Worm (Caenorhabditis elegans) whole organism, L3 larva: Measurements from ENCODE around the gene F29A7.6.

Experiments used
- ZK546.5 ChIP-seq: sonication (generic microtip); optimal IDR thresholded peaks from 2 replicates; lab custom pipeline; 2017; ENCODE audit warnings: missing biosample characterization, missing genetic modification characterization
- egl-27 ChIP-seq: sonication (generic microtip); optimal IDR thresholded peaks from 4 replicates; lab custom pipeline; 2017; ENCODE audit warnings: missing biosample characterization, missing genetic modification reagents, missing genetic modification characterization
- hmg-11 ChIP-seq: sonication (generic microtip); optimal IDR thresholded peaks from 2 replicates; lab custom pipeline; 2016; ENCODE audit warnings: missing genetic modification characterization, missing compliant biosample characterization
- mml-1 ChIP-seq: fragments of 150-350 bp; sonication (generic microtip); optimal IDR thresholded peaks from 3 replicates; lab custom pipeline; 2014; ENCODE audit warnings: missing biosample characterization, missing genetic modification characterization
- pqm-1 ChIP-seq: fragments of 150-350 bp; optimal IDR thresholded peaks from 2 replicates; lab custom pipeline; 2017; ENCODE audit warnings: missing biosample characterization, missing genetic modification characterization, inconsistent platforms
- snpc-4 ChIP-seq: fragments of 150-350 bp; optimal IDR thresholded peaks from 2 replicates; lab custom pipeline; 2014; ENCODE audit warnings: missing biosample characterization, missing genetic modification characterization

ce11 chrII:2734266-2734665 lies 18.1 kb downstream of the F29A7.6 start:
- TF ChIP-seq hmg-11 (tag; lab: Kevin White, UChicago), result no peak
- no peak for TF ChIP-seq ZK546.5 (tag; lab: Kevin White, UChicago)
- TF ChIP-seq snpc-4, result no peak
- TF ChIP-seq egl-27, result no peak
- TF ChIP-seq mml-1 (tag; lab: Kevin White, UChicago), result no peak
- no peak for TF ChIP-seq pqm-1
